Worm (Caenorhabditis elegans) whole organism, L1 larva: ENCODE results near the gene lin-25.

Experiments used
- C04F5.9 ChIP-seq: sonication (generic microtip); optimal IDR thresholded peaks from 2 replicates; lab custom pipeline; 2016; ENCODE audit warnings: missing genetic modification characterization, missing compliant biosample characterization
- Y116A8C.19 ChIP-seq: sonication (generic microtip); optimal IDR thresholded peaks from 2 replicates; lab custom pipeline; 2016; ENCODE audit warnings: missing compliant biosample characterization, missing genetic modification characterization, borderline replicate concordance
- aha-1 ChIP-seq: fragments of 150-350 bp; optimal IDR thresholded peaks from 2 replicates; lab custom pipeline; 2014; ENCODE audit warnings: missing biosample characterization, missing genetic modification characterization
- ama-1 ChIP-seq: fragments of 150-350 bp; optimal IDR thresholded peaks from 2 replicates; lab custom pipeline; 2014
- blmp-1 ChIP-seq: fragments of 150-350 bp; optimal IDR thresholded peaks from 2 replicates; lab custom pipeline; 2014; ENCODE audit warnings: missing biosample characterization, missing genetic modification characterization
- efl-1 ChIP-seq, 4 experiments: fragments of 150-350 bp; optimal IDR thresholded peaks in 3 of 4; peaks in 1 of 4; 1 replicate in 1 of 4; 2 replicates in 3 of 4; lab custom pipeline; 2014; ENCODE audit warnings: missing biosample characterization in 2 of 4, missing genetic modification characterization in 2 of 4, missing genetic modification reagents in 2 of 4
- egl-13 ChIP-seq: sonication (generic microtip); optimal IDR thresholded peaks from 2 replicates; lab custom pipeline; 2016; ENCODE audit warnings: missing genotype, missing genetic modification reagents, missing genetic modification characterization, missing compliant biosample characterization
- elt-2 ChIP-seq: sonication (generic microtip); optimal IDR thresholded peaks from 2 replicates; lab custom pipeline; 2016; ENCODE audit warnings: missing genetic modification characterization, mild to moderate bottlenecking, inconsistent platforms, missing compliant biosample characterization, missing genetic modification reagents
- elt-3 ChIP-seq, 6 experiments: fragments of 150-350 bp in 1 of 6; sonication (generic microtip); optimal IDR thresholded peaks; 2 replicates each; lab custom pipeline; 2017 to 2018; ENCODE audit warnings: missing biosample characterization in 6 of 6, missing genetic modification characterization in 6 of 6, inconsistent platforms in 1 of 6
- fkh-8 ChIP-seq: sonication (generic microtip); optimal IDR thresholded peaks from 2 replicates; lab custom pipeline; 2016; ENCODE audit warnings: mild to moderate bottlenecking, missing genetic modification characterization, missing compliant biosample characterization
- hlh-17 ChIP-seq: fragments of 200-800 bp; sonication (Bioruptor generic); optimal IDR thresholded peaks from 2 replicates; lab custom pipeline; 2018; ENCODE audit warnings: missing genetic modification characterization, mild to moderate bottlenecking, missing compliant biosample characterization, moderate library complexity, borderline replicate concordance
- isw-1 ChIP-seq: fragments of 200-800 bp; sonication (Bioruptor generic); IDR thresholded peaks from 2 replicates; pipeline ENCODE4 v1.3.6; 2022; ENCODE audit warnings: missing genetic modification characterization, missing compliant biosample characterization
- jun-1 ChIP-seq: fragments of 150-350 bp; optimal IDR thresholded peaks from 2 replicates; lab custom pipeline; 2014; ENCODE audit warnings: missing biosample characterization, missing genetic modification reagents, missing genetic modification characterization
- lin-13 ChIP-seq: fragments of 150-350 bp; optimal IDR thresholded peaks from 2 replicates; lab custom pipeline; 2014; ENCODE audit warnings: missing biosample characterization, missing genetic modification reagents, missing genetic modification characterization
- lin-14 ChIP-seq: fragments of 200-800 bp; sonication (Bioruptor generic); optimal IDR thresholded peaks from 2 replicates; lab custom pipeline; 2018; ENCODE audit warnings: mild to moderate bottlenecking, missing genetic modification characterization, moderate library complexity, missing compliant biosample characterization
- lin-15B ChIP-seq: fragments of 150-350 bp; sonication (generic microtip); optimal IDR thresholded peaks from 3 replicates; lab custom pipeline; 2014; ENCODE audit warnings: missing biosample characterization, missing genetic modification characterization
- lin-35 ChIP-seq, 2 experiments: fragments of 150-350 bp; optimal IDR thresholded peaks; 2 replicates each; lab custom pipeline; 2014; ENCODE audit warnings: missing biosample characterization in 2 of 2, missing genetic modification characterization in 2 of 2, missing genetic modification reagents in 2 of 2
- mdl-1 ChIP-seq, 2 experiments: fragments of 150-350 bp; optimal IDR thresholded peaks; 2 replicates each; lab custom pipeline; 2014 to 2017; ENCODE audit warnings: missing biosample characterization in 2 of 2, missing genetic modification characterization in 2 of 2, inconsistent platforms in 1 of 2
- mep-1 ChIP-seq: fragments of 150-350 bp; optimal IDR thresholded peaks from 2 replicates; lab custom pipeline; 2014; ENCODE audit warnings: missing biosample characterization, missing genetic modification characterization
- nhr-19 ChIP-seq: fragments of 200-800 bp; sonication (Bioruptor generic); conservative IDR thresholded peaks from 2 replicates; pipeline ENCODE4 v1.3.6; 2022; ENCODE audit warnings: missing genetic modification characterization, missing compliant biosample characterization
- nhr-237 ChIP-seq: fragments of 150-350 bp; optimal IDR thresholded peaks from 2 replicates; lab custom pipeline; 2014; ENCODE audit warnings: missing biosample characterization, missing genetic modification characterization
- nhr-28 ChIP-seq: fragments of 150-350 bp; optimal IDR thresholded peaks from 2 replicates; lab custom pipeline; 2014; ENCODE audit warnings: missing biosample characterization, missing genetic modification characterization
- nhr-47 ChIP-seq: sonication (generic microtip); optimal IDR thresholded peaks from 2 replicates; lab custom pipeline; 2016; ENCODE audit warnings: mild to moderate bottlenecking, missing genetic modification characterization, moderate library complexity, missing compliant biosample characterization
- nhr-71 ChIP-seq: sonication (generic microtip); optimal IDR thresholded peaks from 2 replicates; lab custom pipeline; 2016; ENCODE audit warnings: mild to moderate bottlenecking, missing genetic modification characterization, moderate library complexity, missing compliant biosample characterization
- nhr-76 ChIP-seq: sonication (generic microtip); optimal IDR thresholded peaks from 2 replicates; lab custom pipeline; 2017; ENCODE audit warnings: missing biosample characterization, missing genetic modification characterization
- nhr-90 ChIP-seq: sonication (generic microtip); optimal IDR thresholded peaks from 2 replicates; lab custom pipeline; 2016; ENCODE audit warnings: mild to moderate bottlenecking, missing genetic modification characterization, missing compliant biosample characterization; ENCODE audit not compliant: poor library complexity
- pag-3 ChIP-seq: sonication (generic microtip); optimal IDR thresholded peaks from 2 replicates; lab custom pipeline; 2017; ENCODE audit warnings: missing genetic modification characterization, mild to moderate bottlenecking, missing compliant biosample characterization, antibody characterized with exemption, borderline replicate concordance; ENCODE audit not compliant: insufficient read depth
- pqm-1 ChIP-seq: sonication (generic microtip); optimal IDR thresholded peaks from 3 replicates; lab custom pipeline; 2017; ENCODE audit warnings: missing biosample characterization, missing genetic modification characterization
- rnt-1 ChIP-seq: sonication (generic microtip); optimal IDR thresholded peaks from 2 replicates; lab custom pipeline; 2016; ENCODE audit warnings: mild to moderate bottlenecking, missing genetic modification characterization, moderate library complexity, missing compliant biosample characterization
- skn-1 ChIP-seq: fragments of 150-350 bp; optimal IDR thresholded peaks from 2 replicates; lab custom pipeline; 2014; ENCODE audit warnings: missing biosample characterization, missing genetic modification characterization
- snpc-4 ChIP-seq: fragments of 150-350 bp; optimal IDR thresholded peaks from 2 replicates; lab custom pipeline; 2014; ENCODE audit warnings: missing biosample characterization, missing genetic modification characterization
- snu-23 ChIP-seq: sonication (generic microtip); optimal IDR thresholded peaks from 2 replicates; lab custom pipeline; 2016; ENCODE audit warnings: missing genetic modification characterization, missing compliant biosample characterization
- swsn-7 ChIP-seq: sonication (generic microtip); optimal IDR thresholded peaks from 2 replicates; lab custom pipeline; 2016; ENCODE audit warnings: missing genetic modification characterization, missing compliant biosample characterization
- unc-130 ChIP-seq: fragments of 150-350 bp; optimal IDR thresholded peaks from 2 replicates; lab custom pipeline; 2017; ENCODE audit warnings: missing biosample characterization, missing genetic modification characterization, inconsistent platforms
- unc-30 ChIP-seq: sonication (generic microtip); optimal IDR thresholded peaks from 2 replicates; lab custom pipeline; 2017; ENCODE audit warnings: missing biosample characterization, missing genetic modification characterization
- unc-62 ChIP-seq: fragments of 150-350 bp; optimal IDR thresholded peaks from 2 replicates; lab custom pipeline; 2014; ENCODE audit warnings: missing biosample characterization, missing genetic modification reagents, missing genetic modification characterization
- unc-86 ChIP-seq: sonication (generic microtip); optimal IDR thresholded peaks from 2 replicates; lab custom pipeline; 2016; ENCODE audit warnings: missing genetic modification characterization, missing compliant biosample characterization
- ztf-4 ChIP-seq: fragments of 150-350 bp; optimal IDR thresholded peaks from 2 replicates; lab custom pipeline; 2014; ENCODE audit warnings: missing biosample characterization, missing genetic modification characterization

The lin-25 gene

DNA sequence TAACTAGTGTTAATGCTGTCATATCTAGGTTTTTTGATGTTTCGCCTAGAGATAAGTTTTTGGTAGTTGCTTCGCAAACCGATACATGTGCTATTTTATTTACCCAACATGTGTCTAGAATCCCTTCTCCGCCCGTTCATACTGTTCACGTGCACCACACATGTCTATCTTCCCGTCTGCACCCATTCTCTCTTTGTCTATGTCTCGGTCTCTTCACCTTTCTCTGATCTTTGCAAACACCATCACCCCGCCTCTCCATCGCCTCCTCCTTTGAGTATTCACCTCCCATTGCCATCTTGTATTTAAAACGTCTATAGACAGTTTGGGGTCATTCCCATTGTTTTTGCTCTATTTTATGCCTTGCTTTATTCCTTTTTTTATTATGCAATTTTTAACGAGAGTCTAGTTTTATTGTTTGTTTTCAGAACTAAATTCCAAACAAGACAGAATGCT is 12.5 kb upstream of the lin-25 start, which contains the start of gene F56H9.2 (continued):
- TF ChIP-seq skn-1 (tag; lab: Kevin White, UChicago) (peak; percentile 65), unc-130 (tag; lab: Kevin White, UChicago) (peak; percentile 94), C04F5.9 (no peak), fkh-8 (tag; lab: Kevin White, UChicago) (no peak), ztf-4 (peak; percentile 4), unc-30 (no peak), isw-1 (GFP tag; lab: Robert Waterston, UW) (0 out of 2 replicates have a peak, but pooled peaks have one; percentile 2), lin-35 (GFP tag; optimal IDR thresholded peaks at IDR 0.05; lab: Kevin White, UChicago) (peak; percentile 43 to 83), nhr-19 (GFP tag; lab: Robert Waterston, UW) (peak; percentile 94), mdl-1 (tag; optimal IDR thresholded peaks at IDR 0.05; lab: Kevin White, UChicago) (peak in 1 of 2 experiments; percentile 96), Y116A8C.19 (tag; lab: Kevin White, UChicago) (no peak), pqm-1 (tag; lab: Kevin White, UChicago) (peak; percentile 42), egl-13 (no peak), pag-3 (tag; lab: Kevin White, UChicago) (no peak), aha-1 (tag; lab: Kevin White, UChicago) (no peak), nhr-71 (tag; lab: Kevin White, UChicago) (peak; percentile 95), unc-86 (tag; lab: Kevin White, UChicago) (peak; percentile 46), hlh-17 (GFP tag; lab: Kevin White, UChicago) (no peak), nhr-47 (tag; lab: Kevin White, UChicago) (peak; percentile 70), lin-14 (GFP tag; lab: Kevin White, UChicago) (peak; percentile 96), swsn-7 (tag; lab: Kevin White, UChicago) (peak; percentile 74), nhr-237 (tag; lab: Kevin White, UChicago) (no peak), nhr-76 (tag; lab: Kevin White, UChicago) (no peak), mep-1 (tag; lab: Kevin White, UChicago) (peak; percentile 72)

DNA sequence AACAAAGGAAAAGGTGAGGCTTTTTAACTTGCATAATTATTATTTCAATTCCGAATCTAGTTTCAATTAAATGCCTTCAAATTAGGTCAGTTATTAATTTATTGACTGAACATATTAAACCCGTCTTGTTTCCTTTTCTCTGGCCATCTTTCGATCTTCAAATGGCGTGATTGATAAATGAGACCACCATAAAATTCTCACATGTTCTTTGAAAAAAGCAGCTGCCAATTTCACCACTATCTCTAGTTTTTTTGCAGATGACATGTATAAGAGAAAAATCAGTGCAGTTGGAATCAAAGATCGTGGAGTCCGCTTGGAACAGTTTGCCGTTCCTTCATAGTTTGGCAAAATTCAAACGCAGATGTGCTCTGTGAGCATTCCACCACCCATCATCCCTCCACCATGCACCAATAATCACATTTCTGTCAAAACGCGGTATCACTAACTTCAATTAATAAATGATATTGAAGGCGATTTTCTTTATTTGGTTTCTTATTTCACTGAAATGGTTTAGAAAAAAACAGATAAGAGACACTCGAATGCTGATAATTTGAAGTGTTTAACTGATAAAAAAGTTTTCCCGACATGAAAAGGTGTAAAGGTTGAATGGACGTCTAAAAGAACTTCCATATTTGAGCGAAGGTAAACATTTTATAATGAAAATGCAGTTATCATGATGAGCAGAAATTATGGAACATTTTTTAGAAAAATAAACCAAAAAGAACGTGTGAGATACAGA is 11.8 kb upstream of the lin-25 start:
- TF ChIP-seq hlh-17 (GFP tag; lab: Kevin White, UChicago) (no peak), lin-35 (GFP tag; optimal IDR thresholded peaks at IDR 0.05; lab: Kevin White, UChicago) (peak in 1 of 2 experiments; percentile 10), lin-14 (GFP tag; lab: Kevin White, UChicago) (peak; percentile 3), lin-13 (peak; percentile 3), nhr-28 (tag; lab: Kevin White, UChicago) (no peak), nhr-90 (tag; lab: Kevin White, UChicago) (peak; percentile 30), elt-3 (tag; optimal IDR thresholded peaks at IDR 0.05; lab: Kevin White, UChicago) (peak in 1 of 6 experiments; percentile 3), elt-2 (tag; lab: Kevin White, UChicago) (peak; percentile 86), snu-23 (no peak), skn-1 (tag; lab: Kevin White, UChicago) (no peak), pqm-1 (tag; lab: Kevin White, UChicago) (peak; percentile 46), efl-1 (optimal IDR thresholded peaks at IDR 0.05; lab: Kevin White, UChicago) (no peak), efl-1 (GFP tag; optimal IDR thresholded peaks at IDR 0.05 in 1 of 2; lab: Kevin White, UChicago) (peak in 1 of 2 experiments; percentile 31), unc-30 (no peak), lin-15B (tag; lab: Kevin White, UChicago) (no peak), rnt-1 (tag; lab: Kevin White, UChicago) (peak; percentile 19), blmp-1 (tag; lab: Kevin White, UChicago) (peak; percentile 14), ama-1 (peak; percentile 12)

ce11 chrV:12640384-12640783 is 9.3 kb upstream of the lin-25 start, which contains the start of gene gpa-8:
TSS of gene gpa-8 (minus strand) at chrV:12640484.
- TF ChIP-seq swsn-7 (tag; lab: Kevin White, UChicago) (no peak), jun-1 (tag; lab: Kevin White, UChicago) (no peak), Y116A8C.19 (tag; lab: Kevin White, UChicago) (no peak), ama-1 (no peak), elt-3 (tag; optimal IDR thresholded peaks at IDR 0.05; lab: Kevin White, UChicago) (no peak), unc-130 (tag; lab: Kevin White, UChicago) (no peak), mep-1 (tag; lab: Kevin White, UChicago) (no peak), nhr-76 (tag; lab: Kevin White, UChicago) (no peak), unc-62 (no peak), snpc-4 (tag; lab: Kevin White, UChicago) (no peak)
